Fruit fly (Drosophila melanogaster) whole organism, wandering third instar larva: ENCODE measurements around the gene tj.

Source experiments
- CG32264 ChIP-seq: fragments of 200-800 bp; sonication (Bioruptor generic); optimal IDR thresholded peaks from 2 replicates; lab custom pipeline; 2016; ENCODE audit warnings: missing biosample characterization, missing genetic modification characterization
- CG9705 ChIP-seq: fragments of 200-800 bp; sonication (Bioruptor generic); optimal IDR thresholded peaks from 2 replicates; lab custom pipeline; 2018; ENCODE audit warnings: missing biosample characterization, mild to moderate bottlenecking, missing genetic modification characterization
- Dfd ChIP-seq: fragments of >200 bp; optimal IDR thresholded peaks from 2 replicates; lab custom pipeline; 2017; ENCODE audit warnings: missing biosample characterization, missing genetic modification characterization
- HLH106 ChIP-seq: fragments of 200-800 bp; optimal IDR thresholded peaks from 3 replicates; lab custom pipeline; 2019; ENCODE audit warnings: missing biosample characterization, mild to moderate bottlenecking, missing genetic modification characterization, moderate library complexity
- Hnf4 ChIP-seq: fragments of 200-800 bp; sonication (Bioruptor generic); optimal IDR thresholded peaks from 2 replicates; lab custom pipeline; 2016; ENCODE audit warnings: missing biosample characterization, mild to moderate bottlenecking, missing genetic modification characterization
- Hr78 ChIP-seq: fragments of >200 bp; optimal IDR thresholded peaks from 2 replicates; lab custom pipeline; 2017; ENCODE audit warnings: missing biosample characterization, missing genetic modification characterization
- Hr83 ChIP-seq: fragments of 200-300 bp; sonication (Bioruptor generic); optimal IDR thresholded peaks from 2 replicates; lab custom pipeline; 2016; ENCODE audit warnings: missing biosample characterization, mild to moderate bottlenecking, missing genetic modification characterization, moderate library complexity; ENCODE audit not compliant: poor library complexity, severe bottlenecking
- Jra ChIP-seq: sonication (Bioruptor generic); optimal IDR thresholded peaks from 2 replicates; lab custom pipeline; 2016; ENCODE audit warnings: missing biosample characterization, missing genetic modification characterization
- Myc ChIP-seq: fragments of >200 bp; optimal IDR thresholded peaks from 2 replicates; lab custom pipeline; 2017
- N ChIP-seq: fragments of >200 bp; optimal IDR thresholded peaks from 2 replicates; lab custom pipeline; 2018; ENCODE audit warnings: missing biosample characterization, missing external identifiers, missing genetic modification characterization
- OdsH ChIP-seq: fragments of 200-800 bp; sonication (Bioruptor generic); optimal IDR thresholded peaks from 2 replicates; lab custom pipeline; 2016; ENCODE audit warnings: missing biosample characterization, mild to moderate bottlenecking, missing genetic modification characterization
- Rel ChIP-seq, 2 experiments: fragments of 200-800 bp; sonication (Bioruptor generic) in 1 of 2; optimal IDR thresholded peaks; 2 replicates in 1 of 2; 3 replicates in 1 of 2; lab custom pipeline; 2016 to 2019; ENCODE audit warnings: mild to moderate bottlenecking in 2 of 2, missing biosample characterization in 2 of 2, missing genetic modification characterization in 2 of 2, moderate library complexity in 1 of 2
- Sp1 ChIP-seq: fragments of 200-800 bp; sonication (Bioruptor generic); optimal IDR thresholded peaks from 3 replicates; lab custom pipeline; 2019; ENCODE audit warnings: missing biosample characterization, mild to moderate bottlenecking, missing genetic modification characterization, moderate library complexity
- br ChIP-seq: fragments of 200-800 bp; sonication (Bioruptor generic); optimal IDR thresholded peaks from 2 replicates; lab custom pipeline; 2016; ENCODE audit warnings: missing biosample characterization, missing genetic modification characterization
- brk ChIP-seq: fragments of 200-800 bp; sonication (Bioruptor generic); optimal IDR thresholded peaks from 2 replicates; lab custom pipeline; 2016; ENCODE audit warnings: missing biosample characterization, mild to moderate bottlenecking, missing genetic modification characterization
- dsf ChIP-seq: sonication (Bioruptor generic); optimal IDR thresholded peaks from 2 replicates; lab custom pipeline; 2016; ENCODE audit warnings: missing biosample characterization, missing genetic modification characterization, borderline replicate concordance
- ey ChIP-seq: fragments of 200-800 bp; sonication (Bioruptor generic); optimal IDR thresholded peaks from 2 replicates; lab custom pipeline; 2016; ENCODE audit warnings: missing biosample characterization, missing genetic modification characterization
- foxo ChIP-seq, 2 experiments: fragments of 200-800 bp; sonication (Bioruptor generic); optimal IDR thresholded peaks; 2 replicates in 1 of 2; 3 replicates in 1 of 2; lab custom pipeline; 2016 to 2017; ENCODE audit warnings: missing biosample characterization in 2 of 2, missing genetic modification characterization in 2 of 2
- fru ChIP-seq: fragments of 200-800 bp; sonication (Bioruptor generic); optimal IDR thresholded peaks from 3 replicates; lab custom pipeline; 2016; ENCODE audit warnings: missing biosample characterization, mild to moderate bottlenecking, missing genetic modification characterization
- h ChIP-seq: fragments of 200-800 bp; sonication (Bioruptor generic); optimal IDR thresholded peaks from 3 replicates; lab custom pipeline; 2016; ENCODE audit warnings: missing biosample characterization, mild to moderate bottlenecking, missing genetic modification characterization
- pan ChIP-seq: fragments of >200 bp; optimal IDR thresholded peaks from 2 replicates; lab custom pipeline; 2017
- psq ChIP-seq: fragments of 200-800 bp; sonication (Bioruptor generic); optimal IDR thresholded peaks from 3 replicates; lab custom pipeline; 2017; ENCODE audit warnings: missing biosample characterization, mild to moderate bottlenecking, missing genetic modification characterization, moderate library complexity
- rgr ChIP-seq: fragments of 200-800 bp; sonication (Bioruptor generic); optimal IDR thresholded peaks from 3 replicates; lab custom pipeline; 2016; ENCODE audit warnings: missing biosample characterization, mild to moderate bottlenecking, missing genetic modification characterization
- sv ChIP-seq: fragments of 200-800 bp; sonication (Bioruptor generic); optimal IDR thresholded peaks from 3 replicates; lab custom pipeline; 2016; ENCODE audit warnings: missing biosample characterization, missing genetic modification characterization
- usp ChIP-seq: fragments of >200 bp; optimal IDR thresholded peaks from 2 replicates; lab custom pipeline; 2017; ENCODE audit warnings: missing biosample characterization, missing genetic modification characterization

The tj gene

DNA sequence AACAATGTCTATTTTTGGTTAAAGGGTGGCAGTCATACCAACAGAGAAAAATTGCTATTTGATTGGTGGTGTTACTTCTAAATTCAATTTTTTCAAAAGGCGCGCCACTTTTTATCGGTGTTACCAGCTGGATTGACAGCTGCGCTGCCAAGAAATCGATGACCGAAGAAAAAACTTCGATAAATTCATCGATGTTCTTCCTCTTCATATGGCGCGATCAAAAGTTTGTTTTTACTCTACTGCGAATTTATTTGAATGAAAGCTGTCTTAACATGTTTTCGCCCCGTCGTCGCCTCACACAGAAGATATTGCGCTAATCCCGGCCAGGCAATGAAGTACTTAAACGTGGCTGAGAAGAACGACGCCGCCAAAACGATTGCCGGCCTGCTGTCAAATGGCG is 33.9 kb downstream of the tj start, which contains the start of gene Top3alpha:
Gene Top3alpha, plus strand, starts transcription at position 186 of the 400 bp plus-strand sequence.
- TF ChIP-seq Dfd (GFP tag; lab: Kevin White, UChicago) (no peak), Rel (GFP tag; optimal IDR thresholded peaks at IDR 0.05; lab: Kevin White, UChicago) (no peak), Rel (tag; optimal IDR thresholded peaks at IDR 0.05; lab: Kevin White, UChicago) (peak; percentile 33)

DNA sequence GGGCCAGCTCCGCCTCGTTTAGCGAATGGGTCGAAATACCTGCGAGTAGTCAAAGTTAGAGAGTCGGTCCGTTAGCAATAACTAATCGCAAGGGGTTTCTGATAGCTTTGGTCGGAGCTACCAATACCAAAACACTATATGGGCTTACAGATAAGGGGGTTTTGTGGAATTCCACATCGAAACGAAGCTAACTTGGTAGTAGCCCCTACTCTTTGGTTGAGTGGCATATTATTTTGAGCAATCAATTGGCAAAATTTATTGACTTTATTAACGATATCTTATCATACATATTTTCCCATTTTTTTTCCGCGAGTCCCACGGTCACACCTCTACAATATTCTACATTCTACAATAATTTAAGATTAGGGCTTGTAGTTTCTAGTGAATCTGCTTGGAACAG is 42.3 kb downstream of the tj start:
- TF ChIP-seq Hnf4 (no peak), N (GFP tag; lab: Kevin White, UChicago) (no peak), Rel (GFP tag; optimal IDR thresholded peaks at IDR 0.05; lab: Kevin White, UChicago) (no peak), Rel (tag; optimal IDR thresholded peaks at IDR 0.05; lab: Kevin White, UChicago) (peak; percentile 89)

DNA sequence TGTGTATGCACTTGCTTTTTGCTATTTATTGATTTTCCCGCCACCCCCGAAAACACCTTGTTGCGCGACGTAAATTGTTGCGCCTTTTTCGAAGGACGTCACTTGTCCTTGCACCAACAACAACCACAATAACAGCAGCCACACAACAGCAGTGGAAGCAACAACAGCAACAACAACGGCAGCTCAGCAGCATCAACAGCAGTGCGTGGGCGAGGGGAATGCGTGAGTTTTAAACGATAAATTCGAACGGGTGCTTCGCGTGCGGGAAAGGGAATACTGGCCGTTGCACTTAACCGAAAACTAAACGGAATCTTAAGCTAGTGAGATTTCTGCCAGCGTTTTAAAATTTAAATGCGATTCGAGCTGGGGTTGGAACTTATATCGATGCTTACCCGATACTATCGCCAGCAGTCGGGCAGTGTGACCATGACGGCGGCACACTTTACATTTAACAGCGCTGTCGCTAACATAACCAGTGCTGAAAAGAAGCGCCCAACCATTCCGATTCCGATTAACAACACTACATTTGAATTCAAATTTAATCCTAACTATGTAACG is 44.4 kb downstream of the tj start, which contains the start of gene cyst:
Gene cyst, minus strand, starts transcription at position 404 of the 558 bp plus-strand sequence.
- TF ChIP-seq CG9705 (GFP tag; lab: Kevin White, UChicago): peak; percentile 30
- TF ChIP-seq psq (GFP tag; lab: Kevin White, UChicago): no peak
- TF ChIP-seq usp: no peak
- TF ChIP-seq HLH106 (tag; lab: Kevin White, UChicago): no peak
- TF ChIP-seq Rel (GFP tag; optimal IDR thresholded peaks at IDR 0.05; lab: Kevin White, UChicago): no peak
- no peak for TF ChIP-seq Rel (tag; optimal IDR thresholded peaks at IDR 0.05; lab: Kevin White, UChicago)
- TF ChIP-seq Myc (lab: Kevin White, UChicago): peak; percentile 19
- no peak for TF ChIP-seq Jra (GFP tag; lab: Kevin White, UChicago)
- peak; percentile 57 for TF ChIP-seq rgr (GFP tag; lab: Kevin White, UChicago)
- TF ChIP-seq h (GFP tag; lab: Kevin White, UChicago): peak; percentile 73
- peak; percentile 16 for TF ChIP-seq sv (GFP tag; lab: Kevin White, UChicago)
- peak; percentile 92 for TF ChIP-seq Hr83
- peak in 1 of 2 experiments; percentile 66 for TF ChIP-seq foxo (GFP tag; optimal IDR thresholded peaks at IDR 0.05; lab: Kevin White, UChicago)
- TF ChIP-seq br (GFP tag; lab: Kevin White, UChicago): peak; percentile 42
- TF ChIP-seq CG32264 (GFP tag; lab: Kevin White, UChicago): peak; percentile 13
- TF ChIP-seq OdsH (GFP tag; lab: Kevin White, UChicago): peak; percentile 43
- TF ChIP-seq ey (GFP tag; lab: Kevin White, UChicago): peak; percentile 42
- TF ChIP-seq fru: peak; percentile 52

DNA sequence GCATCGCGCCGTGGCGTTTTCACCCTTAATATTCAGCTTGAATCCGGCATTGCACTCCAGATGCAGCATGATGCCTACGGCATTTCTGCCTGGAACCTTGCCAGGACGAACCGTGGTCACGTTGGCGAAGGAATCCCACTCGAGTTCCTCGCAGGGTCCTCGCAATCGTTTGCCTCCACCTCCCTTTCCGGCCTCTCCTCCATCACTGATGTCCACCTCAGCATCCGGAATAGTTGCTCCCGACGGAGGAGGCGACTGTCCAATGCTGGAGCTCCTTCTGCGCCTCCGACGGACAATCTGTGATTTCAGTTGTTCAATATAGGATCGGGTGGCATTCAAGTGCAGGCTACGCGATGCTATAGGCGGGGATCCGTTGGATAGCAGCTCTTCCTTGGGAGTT is 48.1 kb downstream of the tj start:
- TF ChIP-seq pan (lab: Kevin White, UChicago) (no peak), brk (GFP tag; lab: Kevin White, UChicago) (no peak), dsf (GFP tag; lab: Kevin White, UChicago) (no peak), usp (no peak), Hr78 (no peak)

- TF ChIP-seq CG9705 (GFP tag; lab: Kevin White, UChicago) (no peak), HLH106 (tag; lab: Kevin White, UChicago) (no peak), psq (GFP tag; lab: Kevin White, UChicago) (peak; percentile 34), Sp1 (GFP tag; lab: Kevin White, UChicago) (no peak)
These were observed 52.0 kb downstream of the tj start for dm6 chr2L:19516062-19516461.
